Fruit fly (Drosophila melanogaster) whole organism, embryonic: Measurements from ENCODE around the gene CG7806.

Source experiments
- Bgb ChIP-seq: fragments of 200-800 bp; sonication (Bioruptor generic); IDR thresholded peaks from 2 replicates; pipeline ENCODE4 v1.3.6; 2022; ENCODE audit warnings: missing biosample characterization, missing genetic modification characterization; ENCODE audit not compliant: partially characterized antibody
- CG10267 ChIP-seq: fragments of 200-800 bp; sonication (Bioruptor generic); optimal IDR thresholded peaks from 2 replicates; lab custom pipeline; 2018; ENCODE audit warnings: missing biosample characterization, mild to moderate bottlenecking, missing genetic modification characterization, moderate library complexity
- CG10959 ChIP-seq: fragments of 200-800 bp; sonication (Bioruptor generic); IDR thresholded peaks from 2 replicates; pipeline ENCODE4 v1.3.6; 2022; ENCODE audit warnings: missing biosample characterization, missing genetic modification characterization
- CG12659 ChIP-seq: fragments of 200-800 bp; sonication (Bioruptor generic); optimal IDR thresholded peaks from 3 replicates; lab custom pipeline; 2017; ENCODE audit warnings: mild to moderate bottlenecking, missing biosample characterization, missing genetic modification reagents, missing genetic modification characterization
- CG13424 ChIP-seq: fragments of 200-800 bp; sonication (Bioruptor generic); optimal IDR thresholded peaks from 2 replicates; lab custom pipeline; 2019; ENCODE audit warnings: missing biosample characterization, mild to moderate bottlenecking, missing genetic modification characterization, moderate library complexity
- CG15011 ChIP-seq: fragments of 200-800 bp; sonication (Bioruptor generic); optimal IDR thresholded peaks from 3 replicates; lab custom pipeline; 2018; ENCODE audit warnings: missing biosample characterization, mild to moderate bottlenecking, missing genetic modification characterization
- CG15073 ChIP-seq: fragments of 200-800 bp; sonication (Bioruptor generic); optimal IDR thresholded peaks from 2 replicates; lab custom pipeline; 2016; ENCODE audit warnings: missing biosample characterization, missing genetic modification characterization
- CG15696 ChIP-seq: fragments of 200-800 bp; sonication (Bioruptor generic); optimal IDR thresholded peaks from 2 replicates; lab custom pipeline; 2019; ENCODE audit warnings: missing biosample characterization, mild to moderate bottlenecking, missing genetic modification characterization, moderate library complexity
- CG1603 ChIP-seq: fragments of 200-800 bp; sonication (Bioruptor generic); optimal IDR thresholded peaks from 2 replicates; lab custom pipeline; 2019; ENCODE audit warnings: missing biosample characterization, mild to moderate bottlenecking, missing genetic modification characterization, moderate library complexity
- CG16813 ChIP-seq: fragments of 200-800 bp; sonication (Bioruptor generic); IDR thresholded peaks from 3 replicates; pipeline ENCODE4 v1.3.6; 2022; ENCODE audit warnings: missing biosample characterization, missing genetic modification characterization; ENCODE audit not compliant: partially characterized antibody
- CG18764 ChIP-seq: fragments of 200-800 bp; sonication (Bioruptor generic); optimal IDR thresholded peaks from 3 replicates; lab custom pipeline; 2016; ENCODE audit warnings: missing biosample characterization, missing genetic modification characterization
- CG30020 ChIP-seq: fragments of 200-800 bp; optimal IDR thresholded peaks from 2 replicates; lab custom pipeline; 2019; ENCODE audit warnings: missing biosample characterization, mild to moderate bottlenecking, missing genetic modification characterization, moderate library complexity
- CG30403 ChIP-seq: fragments of 200-800 bp; sonication (Bioruptor generic); optimal IDR thresholded peaks from 3 replicates; lab custom pipeline; 2016; ENCODE audit warnings: missing biosample characterization, missing genetic modification characterization
- CG30431 ChIP-seq: fragments of 200-800 bp; sonication (Bioruptor generic); optimal IDR thresholded peaks from 2 replicates; lab custom pipeline; 2017; ENCODE audit warnings: missing biosample characterization, missing genetic modification characterization
- CG31441 ChIP-seq: fragments of 200-800 bp; sonication (Bioruptor generic); IDR thresholded peaks from 2 replicates; pipeline ENCODE4 v1.3.6; 2022; ENCODE audit warnings: missing biosample characterization, missing genetic modification characterization
- CG4617 ChIP-seq: fragments of 200-800 bp; sonication (Bioruptor generic); optimal IDR thresholded peaks from 3 replicates; lab custom pipeline; 2016; ENCODE audit warnings: missing biosample characterization, missing genetic modification characterization, borderline replicate concordance
- CG6175 ChIP-seq: fragments of 200-800 bp; sonication (Bioruptor generic); IDR thresholded peaks from 3 replicates; pipeline ENCODE4 v1.3.6; 2022; ENCODE audit warnings: missing biosample characterization, missing genetic modification characterization
- CG7271 ChIP-seq: fragments of 200-800 bp; sonication (Bioruptor generic); optimal IDR thresholded peaks from 2 replicates; lab custom pipeline; 2018; ENCODE audit warnings: missing biosample characterization, mild to moderate bottlenecking, missing genetic modification characterization, moderate library complexity
- Dp ChIP-seq: fragments of 200-800 bp; sonication (Bioruptor generic); optimal IDR thresholded peaks from 2 replicates; lab custom pipeline; 2018; ENCODE audit warnings: missing biosample characterization, mild to moderate bottlenecking, missing genetic modification characterization, moderate library complexity
- E2f2 ChIP-seq: fragments of 200-800 bp; sonication (Bioruptor generic); IDR thresholded peaks from 2 replicates; pipeline ENCODE4 v1.3.6; 2022; ENCODE audit warnings: missing biosample characterization, missing genetic modification characterization
- Fer1 ChIP-seq: fragments of 200-800 bp; sonication (Bioruptor generic); optimal IDR thresholded peaks from 2 replicates; lab custom pipeline; 2017; ENCODE audit warnings: missing biosample characterization, mild to moderate bottlenecking, missing genetic modification characterization
- MBD-R2 ChIP-seq: fragments of 200-800 bp; sonication (Bioruptor generic); IDR thresholded peaks from 2 replicates; pipeline ENCODE4 v1.3.6; 2022; ENCODE audit warnings: missing biosample characterization, missing genetic modification characterization
- Med ChIP-seq: fragments of 200-800 bp; sonication (Bioruptor generic); peaks from one replicate; lab custom pipeline; 2016; ENCODE audit warnings: missing biosample characterization, missing genetic modification characterization, mild to moderate bottlenecking, inconsistent platforms, moderate library complexity
- PHDP ChIP-seq: fragments of 200-800 bp; sonication (Bioruptor generic); optimal IDR thresholded peaks from 3 replicates; lab custom pipeline; 2018; ENCODE audit warnings: missing biosample characterization, mild to moderate bottlenecking, missing genetic modification characterization, moderate library complexity
- Scr ChIP-seq: fragments of 200-800 bp; sonication (Bioruptor generic); IDR thresholded peaks from 2 replicates; pipeline ENCODE4 v1.3.6; 2022; ENCODE audit warnings: missing biosample characterization, missing genetic modification characterization; ENCODE audit not compliant: partially characterized antibody
- Sin3A ChIP-seq: fragments of >200 bp; optimal IDR thresholded peaks from 2 replicates; lab custom pipeline; 2018
- Sry-δ ChIP-seq: fragments of 200-800 bp; sonication (Bioruptor generic); optimal IDR thresholded peaks from 2 replicates; lab custom pipeline; 2016; ENCODE audit warnings: missing biosample characterization, missing genetic modification characterization
- YL-1 ChIP-seq: fragments of 200-800 bp; sonication (Bioruptor generic); optimal IDR thresholded peaks from 3 replicates; lab custom pipeline; 2017; ENCODE audit warnings: missing biosample characterization, mild to moderate bottlenecking, missing genetic modification characterization
- ac ChIP-seq: fragments of 200-800 bp; sonication (Bioruptor generic); optimal IDR thresholded peaks from 3 replicates; lab custom pipeline; 2017; ENCODE audit warnings: missing biosample characterization, mild to moderate bottlenecking, missing genetic modification characterization
- amos ChIP-seq: fragments of 200-800 bp; sonication (Bioruptor generic); IDR thresholded peaks from 2 replicates; pipeline ENCODE4 v1.3.6; 2022; ENCODE audit warnings: missing biosample characterization, missing genetic modification characterization; ENCODE audit not compliant: partially characterized antibody
- bbx ChIP-seq: fragments of 200-800 bp; sonication (Bioruptor generic); IDR thresholded peaks from 2 replicates; pipeline ENCODE4 v1.3.6; 2022; ENCODE audit warnings: missing biosample characterization, missing genetic modification characterization; ENCODE audit not compliant: partially characterized antibody
- dati ChIP-seq: fragments of 200-800 bp; sonication (Bioruptor generic); IDR thresholded peaks from 2 replicates; pipeline ENCODE4 v1.3.6; 2022; ENCODE audit warnings: missing biosample characterization, missing genetic modification characterization
- ewg ChIP-seq: fragments of 200-800 bp; sonication (Bioruptor generic); optimal IDR thresholded peaks from 3 replicates; lab custom pipeline; 2017; ENCODE audit warnings: mild to moderate bottlenecking, missing biosample characterization, missing genetic modification reagents, missing genetic modification characterization
- lmd ChIP-seq: fragments of 200-800 bp; sonication (Bioruptor generic); IDR thresholded peaks from 2 replicates; pipeline ENCODE4 v1.3.6; 2022; ENCODE audit warnings: missing biosample characterization, missing genetic modification characterization
- lola ChIP-seq, 3 experiments: fragments of >200 bp in 2 of 3; fragments of 200-800 bp in 1 of 3; sonication (Bioruptor generic) in 1 of 3; optimal IDR thresholded peaks; 2 replicates each; lab custom pipeline; 2017 to 2019; ENCODE audit warnings: missing biosample characterization in 3 of 3, missing genetic modification characterization in 3 of 3, mild to moderate bottlenecking in 1 of 3, moderate library complexity in 1 of 3
- nmo ChIP-seq: fragments of 200-800 bp; sonication (Bioruptor generic); optimal IDR thresholded peaks from 2 replicates; lab custom pipeline; 2018; ENCODE audit warnings: missing biosample characterization, mild to moderate bottlenecking, missing genetic modification characterization, moderate library complexity
- pb ChIP-seq: fragments of 200-800 bp; sonication (Bioruptor generic); optimal IDR thresholded peaks from 3 replicates; lab custom pipeline; 2016; ENCODE audit warnings: missing biosample characterization, missing genetic modification characterization
- row ChIP-seq: fragments of 200-800 bp; sonication (Bioruptor generic); IDR thresholded peaks from 3 replicates; pipeline ENCODE4 v1.3.6; 2022; ENCODE audit warnings: missing biosample characterization, missing genetic modification characterization
- sd ChIP-seq: fragments of 200-800 bp; sonication (Bioruptor generic); optimal IDR thresholded peaks from 3 replicates; lab custom pipeline; 2018; ENCODE audit warnings: missing biosample characterization, mild to moderate bottlenecking, missing genetic modification characterization, moderate library complexity
- sens ChIP-seq: fragments of 200-800 bp; sonication (Bioruptor generic); peaks from one replicate; lab custom pipeline; 2016; ENCODE audit warnings: missing biosample characterization, missing genetic modification characterization
- sna ChIP-seq: fragments of 200-800 bp; sonication (Bioruptor generic); IDR thresholded peaks from 2 replicates; pipeline ENCODE4 v1.3.6; 2022; ENCODE audit warnings: missing biosample characterization, missing genetic modification characterization; ENCODE audit not compliant: partially characterized antibody
- so ChIP-seq: fragments of 200-800 bp; sonication (Bioruptor generic); IDR thresholded peaks from 3 replicates; pipeline ENCODE4 v1.3.6; 2022; ENCODE audit warnings: missing biosample characterization, missing genetic modification characterization
- sug ChIP-seq: fragments of 200-800 bp; optimal IDR thresholded peaks from 2 replicates; lab custom pipeline; 2019; ENCODE audit warnings: missing biosample characterization, mild to moderate bottlenecking, missing genetic modification characterization, moderate library complexity
- tna ChIP-seq: fragments of 200-800 bp; sonication (Bioruptor generic); IDR thresholded peaks from 2 replicates; pipeline ENCODE4 v1.3.6; 2022; ENCODE audit warnings: missing biosample characterization, missing genetic modification characterization; ENCODE audit not compliant: partially characterized antibody
- unc-4 ChIP-seq: fragments of 200-800 bp; sonication (Bioruptor generic); IDR thresholded peaks from 2 replicates; pipeline ENCODE4 v1.3.6; 2022; ENCODE audit warnings: missing biosample characterization, missing genetic modification characterization; ENCODE audit not compliant: partially characterized antibody
- unpg ChIP-seq: fragments of 200-800 bp; sonication (Bioruptor generic); optimal IDR thresholded peaks from 3 replicates; lab custom pipeline; 2018; ENCODE audit warnings: missing biosample characterization, mild to moderate bottlenecking, missing genetic modification characterization, moderate library complexity
- zen2 ChIP-seq: fragments of 200-800 bp; sonication (Bioruptor generic); IDR thresholded peaks from 3 replicates; pipeline ENCODE4 v1.3.6; 2022; ENCODE audit warnings: missing biosample characterization, missing genetic modification characterization; ENCODE audit not compliant: partially characterized antibody

CG7806 gene

dm6 chr2L:8307817-8308551 is 3.2 kb upstream of the CG7806 start, which contains the start of the genes Ostgamma and Mettl14 (continued):
- TF ChIP-seq sna (GFP tag; lab: Robert Waterston, UW) = peak; percentile 83
- TF ChIP-seq CG18764 = no peak
- no peak for TF ChIP-seq CG6175
- TF ChIP-seq CG13424 (tag; lab: Kevin White, UChicago) = peak; percentile 16
- peak; percentile 54 for TF ChIP-seq sd (tag; lab: Kevin White, UChicago)
- peak; percentile 68 for TF ChIP-seq amos (GFP tag; lab: Robert Waterston, UW)
- no peak for TF ChIP-seq CG15073 (GFP tag; lab: Kevin White, UChicago)
- peak; percentile 14 for TF ChIP-seq ewg (GFP tag; lab: Kevin White, UChicago)
- peak; percentile 74 for TF ChIP-seq Sry-δ (GFP tag; lab: Kevin White, UChicago)
- 0 out of 2 replicates have a peak, but pooled peaks have one; percentile 28 for TF ChIP-seq E2f2 (GFP tag; lab: Robert Waterston, UW)
- TF ChIP-seq Dp (GFP tag; lab: Kevin White, UChicago) = peak; percentile 35
- TF ChIP-seq CG7271 (tag; lab: Kevin White, UChicago) = peak; percentile 12
- peak; percentile 72 for TF ChIP-seq CG16813 (GFP tag; lab: Robert Waterston, UW)
- TF ChIP-seq Med (GFP tag; lab: Kevin White, UChicago) = peak; percentile 25
- peak; percentile 9 for TF ChIP-seq CG15696 (tag; lab: Kevin White, UChicago)
- TF ChIP-seq Fer1 (GFP tag; lab: Kevin White, UChicago) = peak; percentile 17
- TF ChIP-seq zen2 = peak; percentile 46; the same call in 1 of the 3 replicates
- no peak for TF ChIP-seq CG10959 (GFP tag; lab: Robert Waterston, UW)
- no peak for TF ChIP-seq ac
- TF ChIP-seq CG4617 (GFP tag; lab: Kevin White, UChicago) = peak; percentile 76
- peak; percentile 35; the same call in 1 of the 2 replicates for TF ChIP-seq bbx (GFP tag; lab: Robert Waterston, UW)
- TF ChIP-seq dati (GFP tag; lab: Robert Waterston, UW) = no peak
- peak; percentile 38 for TF ChIP-seq CG10267 (tag; lab: Kevin White, UChicago)
- peak; percentile 37 for TF ChIP-seq sug (tag; lab: Kevin White, UChicago)
- TF ChIP-seq tna (GFP tag; lab: Robert Waterston, UW) = 0 out of 2 replicates have a peak, but pooled peaks have one; percentile 5
- TF ChIP-seq CG31441 = 0 out of 2 replicates have a peak, but pooled peaks have one; percentile 32
- peak; percentile 67 for TF ChIP-seq CG12659 (GFP tag; lab: Kevin White, UChicago)
- TF ChIP-seq CG15011 (GFP tag; lab: Kevin White, UChicago) = no peak
- TF ChIP-seq CG30403 (GFP tag; lab: Kevin White, UChicago) = peak; percentile 44
- peak; percentile 6 for TF ChIP-seq Sin3A
- TF ChIP-seq Bgb (GFP tag; lab: Robert Waterston, UW) = peak; percentile 41
- TF ChIP-seq sens (GFP tag; lab: Kevin White, UChicago) = peak; percentile 19
- peak; percentile 52 for TF ChIP-seq MBD-R2 (GFP tag; lab: Robert Waterston, UW)
- TF ChIP-seq PHDP (tag; lab: Kevin White, UChicago) = peak; percentile 16
- no peak for TF ChIP-seq so
- peak; percentile 7 for TF ChIP-seq CG1603 (tag; lab: Kevin White, UChicago)
- peak; percentile 82 for TF ChIP-seq YL-1
- peak; percentile 70 for TF ChIP-seq row (GFP tag; lab: Robert Waterston, UW)
- TF ChIP-seq lola (GFP tag; optimal IDR thresholded peaks at IDR 0.05; lab: Kevin White, UChicago) = peak in 1 of 3 experiments; percentile 31
- peak; percentile 46 for TF ChIP-seq nmo (GFP tag; lab: Kevin White, UChicago)
- no peak for TF ChIP-seq CG30431 (GFP tag; lab: Kevin White, UChicago)
- TF ChIP-seq CG30020 (tag; lab: Kevin White, UChicago) = peak; percentile 47
- no peak for TF ChIP-seq pb
- no peak for TF ChIP-seq unpg (GFP tag; lab: Kevin White, UChicago)
- no peak for TF ChIP-seq lmd (GFP tag; lab: Robert Waterston, UW)
- peak; percentile 83 for TF ChIP-seq unc-4 (GFP tag; lab: Robert Waterston, UW)
- TF ChIP-seq Scr (GFP tag; lab: Robert Waterston, UW) = peak; percentile 89
